Worm (Caenorhabditis elegans) whole organism, L2 larva: ENCODE results near the gene col-175.

Source experiments
- C34F6.9 ChIP-seq: fragments of 150-350 bp; optimal IDR thresholded peaks from 2 replicates; lab custom pipeline; 2014; ENCODE audit warnings: missing biosample characterization, missing genetic modification characterization
- F13H6.1 ChIP-seq: sonication (generic microtip); optimal IDR thresholded peaks from 2 replicates; lab custom pipeline; 2016; ENCODE audit warnings: missing genetic modification characterization, missing compliant biosample characterization
- R02D3.7 ChIP-seq: fragments of 150-350 bp; optimal IDR thresholded peaks from 2 replicates; lab custom pipeline; 2014; ENCODE audit warnings: missing biosample characterization, missing genetic modification characterization
- Y55F3AM.14 ChIP-seq: fragments of 200-800 bp; sonication (Bioruptor generic); optimal IDR thresholded peaks from 2 replicates; lab custom pipeline; 2018; ENCODE audit warnings: mild to moderate bottlenecking, missing genetic modification characterization, missing compliant biosample characterization
- ama-1 ChIP-seq: fragments of 150-350 bp; optimal IDR thresholded peaks from 2 replicates; lab custom pipeline; 2018; ENCODE audit warnings: inconsistent platforms
- blmp-1 ChIP-seq: sonication (generic microtip); optimal IDR thresholded peaks from 2 replicates; lab custom pipeline; 2017; ENCODE audit warnings: missing genetic modification characterization, mild to moderate bottlenecking, missing compliant biosample characterization, antibody characterized with exemption, moderate library complexity; ENCODE audit not compliant: insufficient read depth
- ceh-16 ChIP-seq: fragments of 150-350 bp; optimal IDR thresholded peaks from 2 replicates; lab custom pipeline; 2014; ENCODE audit warnings: missing biosample characterization, missing genetic modification characterization
- ceh-82 ChIP-seq: fragments of 150-350 bp; optimal IDR thresholded peaks from 2 replicates; lab custom pipeline; 2014; ENCODE audit warnings: missing biosample characterization, missing genetic modification characterization
- crh-2 ChIP-seq: sonication (generic microtip); optimal IDR thresholded peaks from 2 replicates; lab custom pipeline; 2017; ENCODE audit warnings: missing biosample characterization, missing genetic modification characterization
- egl-27 ChIP-seq: sonication (generic microtip); optimal IDR thresholded peaks from 3 replicates; lab custom pipeline; 2017; ENCODE audit warnings: missing biosample characterization, missing genetic modification reagents, missing genetic modification characterization
- elt-1 ChIP-seq: fragments of 150-350 bp; optimal IDR thresholded peaks from 2 replicates; lab custom pipeline; 2014; ENCODE audit warnings: missing biosample characterization, missing genetic modification characterization
- elt-3 ChIP-seq: sonication (generic microtip); optimal IDR thresholded peaks from 2 replicates; lab custom pipeline; 2017; ENCODE audit warnings: missing biosample characterization, missing genetic modification characterization
- fos-1 ChIP-seq: fragments of 150-350 bp; optimal IDR thresholded peaks from 2 replicates; lab custom pipeline; 2014; ENCODE audit warnings: missing biosample characterization, missing genetic modification characterization
- lin-13 ChIP-seq: fragments of 150-350 bp; optimal IDR thresholded peaks from 2 replicates; lab custom pipeline; 2014; ENCODE audit warnings: missing biosample characterization, missing genetic modification reagents, missing genetic modification characterization
- lin-39 ChIP-seq: fragments of 150-350 bp; optimal IDR thresholded peaks from 2 replicates; lab custom pipeline; 2014; ENCODE audit warnings: missing biosample characterization, missing genetic modification reagents, missing genetic modification characterization
- mab-5 ChIP-seq: fragments of 150-350 bp; optimal IDR thresholded peaks from 2 replicates; lab custom pipeline; 2014; ENCODE audit warnings: missing biosample characterization, missing genetic modification characterization
- mbf-1 ChIP-seq: sonication (generic microtip); optimal IDR thresholded peaks from 2 replicates; lab custom pipeline; 2017; ENCODE audit warnings: missing biosample characterization, missing genetic modification characterization
- mdl-1 ChIP-seq, 2 experiments: fragments of 150-350 bp in 1 of 2; sonication (generic microtip) in 1 of 2; optimal IDR thresholded peaks; 2 replicates each; lab custom pipeline; 2017; ENCODE audit warnings: missing biosample characterization in 2 of 2, missing genetic modification characterization in 2 of 2
- nhr-10 ChIP-seq: sonication (generic microtip); optimal IDR thresholded peaks from 2 replicates; lab custom pipeline; 2017; ENCODE audit warnings: missing biosample characterization, missing genetic modification characterization
- nhr-11 ChIP-seq: fragments of 150-350 bp; optimal IDR thresholded peaks from 2 replicates; lab custom pipeline; 2014; ENCODE audit warnings: missing biosample characterization, missing genetic modification characterization
- nhr-12 ChIP-seq: fragments of 150-350 bp; optimal IDR thresholded peaks from 2 replicates; lab custom pipeline; 2014; ENCODE audit warnings: missing biosample characterization, missing genetic modification characterization
- nhr-129 ChIP-seq: fragments of 150-350 bp; optimal IDR thresholded peaks from 2 replicates; lab custom pipeline; 2014; ENCODE audit warnings: missing biosample characterization, missing genetic modification characterization
- nhr-21 ChIP-seq: fragments of 150-350 bp; optimal IDR thresholded peaks from 2 replicates; lab custom pipeline; 2014; ENCODE audit warnings: missing biosample characterization, missing genetic modification characterization
- nhr-237 ChIP-seq: fragments of 150-350 bp; optimal IDR thresholded peaks from 2 replicates; lab custom pipeline; 2014; ENCODE audit warnings: missing biosample characterization, missing genetic modification characterization
- nhr-25 ChIP-seq: fragments of 150-350 bp; sonication (generic microtip); optimal IDR thresholded peaks from 3 replicates; lab custom pipeline; 2014; ENCODE audit warnings: missing biosample characterization, missing genetic modification characterization
- nhr-6 ChIP-seq: fragments of 150-350 bp; optimal IDR thresholded peaks from 2 replicates; lab custom pipeline; 2014; ENCODE audit warnings: missing biosample characterization, missing genetic modification characterization
- nhr-77 ChIP-seq: fragments of 150-350 bp; optimal IDR thresholded peaks from 2 replicates; lab custom pipeline; 2014; ENCODE audit warnings: missing biosample characterization, missing genetic modification characterization
- peb-1 ChIP-seq: fragments of 150-350 bp; optimal IDR thresholded peaks from 2 replicates; lab custom pipeline; 2014; ENCODE audit warnings: missing biosample characterization, missing genetic modification characterization
- sem-4 ChIP-seq: fragments of 150-350 bp; optimal IDR thresholded peaks from 2 replicates; lab custom pipeline; 2014; ENCODE audit warnings: missing biosample characterization, missing genetic modification reagents, missing genetic modification characterization
- sma-3 ChIP-seq: sonication (generic microtip); optimal IDR thresholded peaks from 2 replicates; lab custom pipeline; 2016; ENCODE audit warnings: missing genetic modification reagents, missing genetic modification characterization, missing compliant biosample characterization
- sma-9 ChIP-seq, 2 experiments: fragments of 150-350 bp in 1 of 2; sonication (generic microtip) in 1 of 2; optimal IDR thresholded peaks; 2 replicates each; lab custom pipeline; 2014 to 2016; ENCODE audit warnings: missing genetic modification characterization in 2 of 2, mild to moderate bottlenecking in 1 of 2, missing biosample characterization in 1 of 2, missing compliant biosample characterization in 1 of 2, missing genetic modification reagents in 1 of 2, moderate library complexity in 1 of 2
- snpc-4 ChIP-seq: fragments of 150-350 bp; optimal IDR thresholded peaks from 2 replicates; lab custom pipeline; 2014; ENCODE audit warnings: missing biosample characterization, missing genetic modification characterization
- unc-39 ChIP-seq: fragments of 150-350 bp; optimal IDR thresholded peaks from 2 replicates; lab custom pipeline; 2014; ENCODE audit warnings: missing biosample characterization, missing genetic modification characterization
- ztf-11 ChIP-seq: sonication (generic microtip); optimal IDR thresholded peaks from 2 replicates; lab custom pipeline; 2017; ENCODE audit warnings: missing biosample characterization, missing genetic modification characterization

col-175 gene

ce11 chrX:9261626-9262189, 27.3 kb upstream of the col-175 start:
- TF ChIP-seq sma-9 (GFP tag; optimal IDR thresholded peaks at IDR 0.05; lab: Kevin White, UChicago) (no peak), sma-9 (tag; optimal IDR thresholded peaks at IDR 0.05; lab: Kevin White, UChicago) (no peak), nhr-10 (no peak), ceh-82 (tag; lab: Kevin White, UChicago) (no peak), blmp-1 (tag; lab: Kevin White, UChicago) (no peak), lin-13 (GFP tag; lab: Kevin White, UChicago) (no peak), F13H6.1 (tag; lab: Kevin White, UChicago) (no peak), nhr-237 (tag; lab: Kevin White, UChicago) (no peak)

- TF ChIP-seq crh-2 (tag; lab: Kevin White, UChicago) (no peak), nhr-6 (no peak), sem-4 (tag; lab: Kevin White, UChicago) (no peak), elt-1 (no peak), lin-39 (tag; lab: Kevin White, UChicago) (no peak), peb-1 (no peak), mab-5 (tag; lab: Kevin White, UChicago) (no peak), mdl-1 (tag; optimal IDR thresholded peaks at IDR 0.05; lab: Kevin White, UChicago) (no peak), nhr-11 (tag; lab: Kevin White, UChicago) (no peak), nhr-12 (tag; lab: Kevin White, UChicago) (no peak), egl-27 (tag; lab: Kevin White, UChicago) (no peak), C34F6.9 (tag; lab: Kevin White, UChicago) (no peak), nhr-77 (no peak), blmp-1 (tag; lab: Kevin White, UChicago) (no peak), nhr-237 (tag; lab: Kevin White, UChicago) (no peak)
Observed at ce11 chrX:9259552-9259951, 25.1 kb upstream of the col-175 start, which contains the start of gene F18G5.1. TSS of gene F18G5.1 (plus strand) at chrX:9259852.

ce11 chrX:9255993-9256392, 21.6 kb upstream of the col-175 start:
- TF ChIP-seq nhr-77, result no peak
- no peak for TF ChIP-seq ama-1 (lab: Kevin White, UChicago)
- no peak for TF ChIP-seq egl-27 (tag; lab: Kevin White, UChicago)
- no peak for TF ChIP-seq unc-39
- no peak for TF ChIP-seq sma-3 (GFP tag; lab: Kevin White, UChicago)
- TF ChIP-seq R02D3.7 (tag; lab: Kevin White, UChicago), result no peak
- no peak for TF ChIP-seq snpc-4 (tag; lab: Kevin White, UChicago)
- TF ChIP-seq sma-9 (GFP tag; optimal IDR thresholded peaks at IDR 0.05; lab: Kevin White, UChicago), result no peak
- no peak for TF ChIP-seq sma-9 (tag; optimal IDR thresholded peaks at IDR 0.05; lab: Kevin White, UChicago)
- TF ChIP-seq fos-1 (tag; lab: Kevin White, UChicago), result no peak
- no peak for TF ChIP-seq blmp-1 (tag; lab: Kevin White, UChicago)
- no peak for TF ChIP-seq sem-4 (tag; lab: Kevin White, UChicago)
- no peak for TF ChIP-seq ztf-11 (tag; lab: Kevin White, UChicago)
- TF ChIP-seq nhr-25, result no peak
- TF ChIP-seq ceh-16 (tag; lab: Kevin White, UChicago), result no peak
- TF ChIP-seq peb-1, result no peak
- TF ChIP-seq nhr-129, result no peak
- TF ChIP-seq nhr-237 (tag; lab: Kevin White, UChicago), result no peak

ce11 chrX:9251488-9251887, 17.1 kb upstream of the col-175 start, which contains the start of gene pes-8:
TSS of gene pes-8 (plus strand) at chrX:9251788.
- TF ChIP-seq ceh-82 (tag; lab: Kevin White, UChicago) (no peak), mab-5 (tag; lab: Kevin White, UChicago) (no peak), mbf-1 (tag; lab: Kevin White, UChicago) (no peak), nhr-6 (no peak), nhr-129 (no peak)

DNA sequence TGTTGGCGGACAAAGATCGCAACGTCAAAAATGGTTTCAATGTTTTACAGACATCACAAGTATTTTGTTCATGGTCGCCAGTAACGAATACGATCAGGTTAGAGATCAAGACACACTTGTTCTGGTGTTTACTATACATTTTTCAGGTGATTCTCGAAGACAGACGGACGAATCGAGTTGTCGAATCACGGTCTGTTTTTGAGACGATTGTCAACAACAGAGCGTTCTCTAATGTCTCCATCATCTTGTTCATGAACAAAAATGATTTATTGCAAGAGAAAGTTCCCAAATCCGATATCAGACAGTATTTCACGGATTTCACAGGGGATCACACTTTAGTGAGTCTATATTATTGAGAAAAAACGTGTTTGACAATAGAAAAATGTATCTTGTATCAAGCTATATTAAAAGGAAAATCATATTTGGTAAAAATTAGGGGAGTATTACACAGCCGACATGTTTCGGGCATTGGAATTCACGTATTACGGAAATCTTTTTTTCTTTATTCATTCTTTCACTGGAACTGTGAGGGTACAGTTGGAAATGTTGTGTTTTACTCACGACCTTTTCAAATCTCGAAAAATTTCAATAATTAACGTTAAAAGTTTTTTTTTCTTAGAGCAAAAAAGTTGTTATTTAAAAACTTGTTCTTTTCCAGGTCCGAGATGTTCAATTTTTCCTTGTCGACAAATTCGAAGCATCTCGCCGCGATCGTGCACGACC, 13.8 kb upstream of the col-175 start:
- TF ChIP-seq crh-2 (tag; lab: Kevin White, UChicago), result peak; percentile 6
- TF ChIP-seq nhr-11 (tag; lab: Kevin White, UChicago), result no peak
- TF ChIP-seq sma-9 (GFP tag; optimal IDR thresholded peaks at IDR 0.05; lab: Kevin White, UChicago), result peak; percentile 29
- TF ChIP-seq sma-9 (tag; optimal IDR thresholded peaks at IDR 0.05; lab: Kevin White, UChicago), result no peak
- TF ChIP-seq Y55F3AM.14 (GFP tag; lab: Kevin White, UChicago), result no peak
- no peak for TF ChIP-seq sem-4 (tag; lab: Kevin White, UChicago)
- peak; percentile 47 for TF ChIP-seq nhr-21 (tag; lab: Kevin White, UChicago)
- peak; percentile 39 for TF ChIP-seq nhr-129
- no peak for TF ChIP-seq elt-3 (tag; lab: Kevin White, UChicago)
